Worm (Caenorhabditis elegans): ENCODE measurements around the gene F07H5.7.

F07H5.7 gene

ce11 chrII:8746298-8746775 is 47.6 kb downstream of the F07H5.7 start (continued):
- TF ChIP-seq lsy-2 (tag; optimal IDR thresholded peaks at IDR 0.05) (no peak), lim-7 (GFP tag; IDR thresholded peaks at IDR 0.05) (peak; percentile 50; the same call in 1 of the 2 replicates), fkh-10 (GFP tag; optimal IDR thresholded peaks at IDR 0.05) (no peak), egl-43 (GFP tag; IDR thresholded peaks at IDR 0.05) (0 out of 2 replicates have a peak, but pooled peaks have one; percentile 11), nhr-25 (tag; optimal IDR thresholded peaks at IDR 0.05; ENCODE audit: borderline replicate concordance, insufficient read depth) (peak; percentile 71), mes-2 (tag; optimal IDR thresholded peaks at IDR 0.05; ENCODE audit: poor library complexity, severe bottlenecking) (peak; percentile 32), daf-8 (GFP tag; IDR thresholded peaks at IDR 0.05) (no peak), hlh-11 (tag; optimal IDR thresholded peaks at IDR 0.05) (no peak), F37D6.2 (tag; optimal IDR thresholded peaks at IDR 0.05) (no peak), arid-1 (GFP tag; conservative IDR thresholded peaks at IDR 0.05) (0 out of 2 replicates have a peak, but pooled peaks have one; percentile 37), dmd-9 (GFP tag; IDR thresholded peaks at IDR 0.05) (no peak), nhr-41 (GFP tag; IDR thresholded peaks at IDR 0.05) (peak; percentile 43), F26F4.8 (GFP tag; conservative IDR thresholded peaks at IDR 0.05) (no peak), dve-1 (tag; optimal IDR thresholded peaks at IDR 0.05; ENCODE audit: insufficient read depth) (no peak), nhr-76 (tag; optimal IDR thresholded peaks at IDR 0.05) (no peak), madf-5 (GFP tag; IDR thresholded peaks at IDR 0.05) (peak in 1 of 2 experiments; percentile 63; a peak in 1 of 4 replicates), ceh-20 (GFP tag; IDR thresholded peaks at IDR 0.05) (peak; percentile 64; the same call in 1 of the 2 replicates)

- TF ChIP-seq egl-43 (GFP tag; IDR thresholded peaks at IDR 0.05) (no peak), attf-4 (tag; optimal IDR thresholded peaks at IDR 0.05) (no peak), zag-1 (tag; optimal IDR thresholded peaks at IDR 0.05) (no peak), Y48G9A.11 (GFP tag; IDR thresholded peaks at IDR 0.05) (0 out of 2 replicates have a peak, but pooled peaks have one; percentile 23), aha-1 (tag) (peak; percentile 90), nhr-102 (tag; optimal IDR thresholded peaks at IDR 0.05) (no peak), skn-1 (tag; optimal IDR thresholded peaks at IDR 0.05) (no peak), mxl-3 (GFP tag; optimal IDR thresholded peaks at IDR 0.05) (no peak), ctbp-1 (GFP tag; IDR thresholded peaks at IDR 0.05) (no peak), arid-1 (GFP tag; conservative IDR thresholded peaks at IDR 0.05) (no peak), pqm-1 (tag; optimal IDR thresholded peaks at IDR 0.05) (no peak), ceh-32 (tag; optimal IDR thresholded peaks at IDR 0.05; ENCODE audit: poor library complexity) (no peak), ceh-44 (GFP tag; IDR thresholded peaks at IDR 0.05) (no peak), lir-3 (tag; optimal IDR thresholded peaks at IDR 0.05) (no peak), nhr-10 (tag; optimal IDR thresholded peaks at IDR 0.05) (no peak), nhr-77 (tag; optimal IDR thresholded peaks at IDR 0.05) (peak; percentile 34), ces-1 (GFP tag; optimal IDR thresholded peaks at IDR 0.05) (no peak), lim-7 (GFP tag; IDR thresholded peaks at IDR 0.05) (no peak), dmd-8 (GFP tag; IDR thresholded peaks at IDR 0.05) (no peak), zip-11 (GFP tag; IDR thresholded peaks at IDR 0.05) (no peak), aly-2 (tag; optimal IDR thresholded peaks at IDR 0.05) (no peak), lin-39 (tag; optimal IDR thresholded peaks at IDR 0.05) (no peak), nhr-6 (tag; optimal IDR thresholded peaks at IDR 0.05) (no peak), D1046.2 (GFP tag; IDR thresholded peaks at IDR 0.05) (no peak), dve-1 (tag; optimal IDR thresholded peaks at IDR 0.05; ENCODE audit: insufficient read depth) (peak; percentile 50), dmd-9 (GFP tag; IDR thresholded peaks at IDR 0.05) (no peak), madf-5 (GFP tag; IDR thresholded peaks at IDR 0.05) (no peak), saeg-2 (GFP tag; IDR thresholded peaks at IDR 0.05) (no peak), daf-12 (tag; optimal IDR thresholded peaks at IDR 0.05) (no peak), fos-1 (tag; optimal IDR thresholded peaks at IDR 0.05) (no peak), lin-38 (GFP tag; IDR thresholded peaks at IDR 0.05) (no peak), nhr-111 (GFP tag; optimal IDR thresholded peaks at IDR 0.05) (no peak), T26A8.4 (GFP tag; IDR thresholded peaks at IDR 0.05) (no peak), tag-97 (GFP tag; IDR thresholded peaks at IDR 0.05) (no peak), nhr-25 (tag; optimal IDR thresholded peaks at IDR 0.05; ENCODE audit: borderline replicate concordance, insufficient read depth) (peak; percentile 4), lin-13 (GFP tag; optimal IDR thresholded peaks at IDR 0.05) (no peak), ZK546.5 (tag; optimal IDR thresholded peaks at IDR 0.05) (no peak)
Measured at ce11 chrII:8745449-8746297, 48.3 kb downstream of the F07H5.7 start.
